Worm (Caenorhabditis elegans): ENCODE results near the gene F35F10.13.

Gene F35F10.13

ce11 chrV:3344001-3344400 is 25.1 kb upstream of the F35F10.13 start (continued):
- TF ChIP-seq lin-1 (GFP tag; IDR thresholded peaks at IDR 0.05): no peak; the same call in 1 of the 2 replicates
- no peak for TF ChIP-seq dmd-9 (GFP tag; IDR thresholded peaks at IDR 0.05)
- TF ChIP-seq ceh-20 (GFP tag; IDR thresholded peaks at IDR 0.05): 0 out of 2 replicates have a peak, but pooled peaks have one; percentile 75
- no peak for TF ChIP-seq ces-1 (GFP tag; optimal IDR thresholded peaks at IDR 0.05)
- TF ChIP-seq nhr-25 (tag; optimal IDR thresholded peaks at IDR 0.05; ENCODE audit: borderline replicate concordance, insufficient read depth): no peak
- TF ChIP-seq ztf-7 (tag; optimal IDR thresholded peaks at IDR 0.05): no peak
- no peak for TF ChIP-seq zip-11 (GFP tag; IDR thresholded peaks at IDR 0.05)
- no peak for TF ChIP-seq madf-9 (GFP tag; conservative IDR thresholded peaks at IDR 0.05)
- no peak for TF ChIP-seq T20F7.1 (GFP tag; optimal IDR thresholded peaks at IDR 0.05)
- no peak for TF ChIP-seq egl-43 (GFP tag; IDR thresholded peaks at IDR 0.05)
- TF ChIP-seq dve-1 (tag; optimal IDR thresholded peaks at IDR 0.05; ENCODE audit: insufficient read depth): no peak
- peak; percentile 62 for TF ChIP-seq aha-1 (tag)
- no peak for TF ChIP-seq T26A8.4 (GFP tag; IDR thresholded peaks at IDR 0.05)
- no peak for TF ChIP-seq fkh-10 (GFP tag; optimal IDR thresholded peaks at IDR 0.05)
- no peak for TF ChIP-seq nhr-41 (GFP tag; IDR thresholded peaks at IDR 0.05)
- TF ChIP-seq gei-8 (GFP tag; optimal IDR thresholded peaks at IDR 0.05): no peak
- TF ChIP-seq mxl-2 (GFP tag; conservative IDR thresholded peaks at IDR 0.05): no peak
- no peak for TF ChIP-seq R02D3.7 (tag; optimal IDR thresholded peaks at IDR 0.05)
- no peak for TF ChIP-seq F49E8.2 (tag; optimal IDR thresholded peaks at IDR 0.05; ENCODE audit: borderline replicate concordance)
- TF ChIP-seq unc-39 (tag; optimal IDR thresholded peaks at IDR 0.05): no peak
- TF ChIP-seq hmg-1.1 (GFP tag; IDR thresholded peaks at IDR 0.05): no peak
- no peak for TF ChIP-seq nhr-77 (tag; optimal IDR thresholded peaks at IDR 0.05)
- TF ChIP-seq vab-7 (GFP tag; IDR thresholded peaks at IDR 0.05): no peak
- TF ChIP-seq lin-15B (tag; optimal IDR thresholded peaks at IDR 0.05): no peak
- peak in 1 of 2 experiments; percentile 88 for TF ChIP-seq unc-62 (GFP tag; optimal IDR thresholded peaks at IDR 0.05 in 1 of 2)
- TF ChIP-seq unc-62 (tag; optimal IDR thresholded peaks at IDR 0.05): no peak
- no peak for TF ChIP-seq egl-27 (tag; optimal IDR thresholded peaks at IDR 0.05)

ce11 chrV:3342504-3342903 is 23.6 kb upstream of the F35F10.13 start, which contains the start of gene C17B7.3:
C17B7.3 (plus strand) TSS chrV:3342804.
- TF ChIP-seq hif-1 (tag; optimal IDR thresholded peaks at IDR 0.05) (no peak), Y105C5A.15 (GFP tag; IDR thresholded peaks at IDR 0.05) (no peak), Y48G9A.11 (GFP tag; IDR thresholded peaks at IDR 0.05) (no peak), mep-1 (tag; optimal IDR thresholded peaks at IDR 0.05) (no peak), hlh-11 (tag; optimal IDR thresholded peaks at IDR 0.05) (no peak), F37D6.2 (tag; optimal IDR thresholded peaks at IDR 0.05) (no peak)

ce11 chrV:3341906-3342305 is 23.0 kb upstream of the F35F10.13 start, which contains the start of gene C17B7.10:
C17B7.10 (minus strand) TSS chrV:3342006.
- no peak for TF ChIP-seq ztf-11 (tag; optimal IDR thresholded peaks at IDR 0.05)
- TF ChIP-seq madf-5 (GFP tag; IDR thresholded peaks at IDR 0.05): no peak

ce11 chrV:3339009-3339408 is 20.1 kb upstream of the F35F10.13 start, which contains the start of gene C17B7.4:
C17B7.4 (plus strand) TSS chrV:3339309.
- TF ChIP-seq pha-4 (GFP tag; IDR thresholded peaks at IDR 0.05) (no peak), pha-4 (tag; optimal IDR thresholded peaks at IDR 0.05) (no peak)
